Worm (Caenorhabditis elegans): Measurements from ENCODE around the gene dhhc-9.

dhhc-9 gene

DNA sequence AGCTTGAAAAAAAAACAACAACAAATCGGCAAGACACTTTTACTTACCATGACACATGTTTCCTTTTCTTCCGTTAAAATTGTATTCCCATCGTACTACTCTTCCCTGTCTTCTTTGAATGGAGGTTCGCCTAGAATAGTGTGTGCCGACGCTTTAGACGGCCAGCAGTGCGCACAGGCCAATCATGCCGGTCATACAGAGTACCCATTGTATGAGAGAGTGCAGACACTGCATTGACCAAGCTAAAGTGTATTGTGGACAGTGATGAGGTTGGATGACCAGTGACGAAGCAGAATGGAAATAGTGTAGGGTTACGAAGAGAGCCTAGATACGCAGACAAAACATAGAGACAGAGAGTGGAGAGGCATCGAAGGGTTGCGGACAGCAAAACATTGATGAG, at the start of gene dhhc-9:
Gene dhhc-9, minus strand, starts transcription at position 154 of the 400 bp plus-strand sequence.
- no peak for TF ChIP-seq Y22D7AL.16 (tag; optimal IDR thresholded peaks at IDR 0.05)
- no peak for TF ChIP-seq pqm-1 (tag; optimal IDR thresholded peaks at IDR 0.05)
- TF ChIP-seq ceh-18 (tag; optimal IDR thresholded peaks at IDR 0.05): no peak
- TF ChIP-seq unc-42 (tag; optimal IDR thresholded peaks at IDR 0.05): peak; percentile 40
- no peak for TF ChIP-seq fkh-6 (tag; optimal IDR thresholded peaks at IDR 0.05)
- TF ChIP-seq hlh-8 (tag; optimal IDR thresholded peaks at IDR 0.05): no peak
- TF ChIP-seq unc-3 (GFP tag; conservative IDR thresholded peaks at IDR 0.05): no peak
- TF ChIP-seq unc-3 (tag; optimal IDR thresholded peaks at IDR 0.05): no peak
- no peak for TF ChIP-seq ets-4 (tag; optimal IDR thresholded peaks at IDR 0.05)
- TF ChIP-seq mec-3 (tag; optimal IDR thresholded peaks at IDR 0.05; ENCODE audit: borderline replicate concordance): no peak
- TF ChIP-seq nhr-232 (tag; optimal IDR thresholded peaks at IDR 0.05): no peak
- no peak for TF ChIP-seq dmd-4 (tag; optimal IDR thresholded peaks at IDR 0.05; ENCODE audit: borderline replicate concordance)
- TF ChIP-seq pax-1 (tag; optimal IDR thresholded peaks at IDR 0.05): no peak
- TF ChIP-seq ceh-6 (GFP tag; optimal IDR thresholded peaks at IDR 0.05): no peak
- no peak for TF ChIP-seq ceh-34 (tag; optimal IDR thresholded peaks at IDR 0.05)
- no peak for TF ChIP-seq hlh-13 (GFP tag; optimal IDR thresholded peaks at IDR 0.05)
- no peak for TF ChIP-seq T23F11.4 (GFP tag; optimal IDR thresholded peaks at IDR 0.05)
- no peak for TF ChIP-seq ref-2 (tag; optimal IDR thresholded peaks at IDR 0.05)
- TF ChIP-seq dve-1 (tag; optimal IDR thresholded peaks at IDR 0.05): no peak
- TF ChIP-seq unc-55 (GFP tag; optimal IDR thresholded peaks at IDR 0.05): peak; percentile 71
- no peak for TF ChIP-seq ceh-24 (tag; optimal IDR thresholded peaks at IDR 0.05)
- TF ChIP-seq nfya-1 (tag; optimal IDR thresholded peaks at IDR 0.05): peak; percentile 85
- TF ChIP-seq sdc-2 (tag; optimal IDR thresholded peaks at IDR 0.05): peak; percentile 33
- TF ChIP-seq hlh-15 (tag; optimal IDR thresholded peaks at IDR 0.05): no peak
- TF ChIP-seq hlh-6 (tag; optimal IDR thresholded peaks at IDR 0.05): no peak
- TF ChIP-seq lim-6 (tag; optimal IDR thresholded peaks at IDR 0.05): no peak
- TF ChIP-seq pha-2 (tag; optimal IDR thresholded peaks at IDR 0.05): no peak
- no peak for TF ChIP-seq gmeb-2 (tag; optimal IDR thresholded peaks at IDR 0.05)
- TF ChIP-seq npax-4 (tag; optimal IDR thresholded peaks at IDR 0.05): no peak
- no peak for TF ChIP-seq che-1 (tag; optimal IDR thresholded peaks at IDR 0.05)
- no peak for TF ChIP-seq F13H6.1 (tag; optimal IDR thresholded peaks at IDR 0.05)
- TF ChIP-seq ahr-1 (tag; optimal IDR thresholded peaks at IDR 0.05): no peak
- TF ChIP-seq pros-1 (tag; optimal IDR thresholded peaks at IDR 0.05): no peak
- peak; percentile 47 for TF ChIP-seq ceh-31 (tag; optimal IDR thresholded peaks at IDR 0.05)
- no peak for TF ChIP-seq lin-11 (tag; optimal IDR thresholded peaks at IDR 0.05)
- no peak for TF ChIP-seq ceh-48 (tag; optimal IDR thresholded peaks at IDR 0.05)
- TF ChIP-seq odd-2 (tag; optimal IDR thresholded peaks at IDR 0.05): no peak
- TF ChIP-seq ceh-22 (tag; optimal IDR thresholded peaks at IDR 0.05): no peak
- no peak for TF ChIP-seq tbx-2 (tag; optimal IDR thresholded peaks at IDR 0.05)
- no peak for TF ChIP-seq sox-4 (tag; optimal IDR thresholded peaks at IDR 0.05)
- no peak for TF ChIP-seq unc-86 (tag; optimal IDR thresholded peaks at IDR 0.05)
- TF ChIP-seq hlh-30 (tag; optimal IDR thresholded peaks at IDR 0.05; ENCODE audit: insufficient read depth): peak; percentile 36
- no peak for TF ChIP-seq ttx-3 (tag; optimal IDR thresholded peaks at IDR 0.05)
- no peak for TF ChIP-seq eyg-1 (tag; optimal IDR thresholded peaks at IDR 0.05)
- TF ChIP-seq nhr-11 (tag; optimal IDR thresholded peaks at IDR 0.05): no peak
- TF ChIP-seq C08G9.2 (tag; optimal IDR thresholded peaks at IDR 0.05): no peak
- TF ChIP-seq syd-9 (tag; optimal IDR thresholded peaks at IDR 0.05): no peak
- no peak for TF ChIP-seq fax-1 (tag; optimal IDR thresholded peaks at IDR 0.05)
- TF ChIP-seq ceh-9 (tag; optimal IDR thresholded peaks at IDR 0.05): no peak
- no peak for TF ChIP-seq rnt-1 (tag; optimal IDR thresholded peaks at IDR 0.05)
- TF ChIP-seq K09A11.1 (tag; optimal IDR thresholded peaks at IDR 0.05; ENCODE audit: insufficient read depth): no peak
- no peak for TF ChIP-seq pag-3 (tag; optimal IDR thresholded peaks at IDR 0.05; ENCODE audit: borderline replicate concordance)
- no peak for TF ChIP-seq ama-1 (optimal IDR thresholded peaks at IDR 0.05)
